Worm (Caenorhabditis elegans) whole organism, L4 larva: ENCODE results near the gene F43G6.16.

Experiments used
- F10B5.3 ChIP-seq: sonication (generic microtip); optimal IDR thresholded peaks from 2 replicates; lab custom pipeline; 2016; ENCODE audit warnings: mild to moderate bottlenecking, missing genetic modification characterization, missing compliant biosample characterization
- F26F4.8 ChIP-seq: fragments of 200-800 bp; sonication (Bioruptor generic); conservative IDR thresholded peaks from 2 replicates; pipeline ENCODE4 v1.3.6; 2022; ENCODE audit warnings: missing genetic modification characterization, missing compliant biosample characterization
- F37D6.2 ChIP-seq: sonication (generic microtip); optimal IDR thresholded peaks from 2 replicates; lab custom pipeline; 2016; ENCODE audit warnings: mild to moderate bottlenecking, missing genetic modification characterization, missing compliant biosample characterization
- F44E2.7 ChIP-seq: fragments of 200-800 bp; sonication (Bioruptor generic); IDR thresholded peaks from 2 replicates; pipeline ENCODE4 v2.1.2; 2022; ENCODE audit warnings: missing genetic modification characterization, missing compliant biosample characterization
- T26A8.4 ChIP-seq: fragments of 200-800 bp; sonication (Bioruptor generic); IDR thresholded peaks from 2 replicates; pipeline ENCODE4 v1.3.6; 2022; ENCODE audit warnings: missing genetic modification characterization, missing compliant biosample characterization
- ZK546.5 ChIP-seq, 2 experiments: sonication (generic microtip); optimal IDR thresholded peaks; 2 replicates each; lab custom pipeline; 2017; ENCODE audit warnings: missing biosample characterization in 2 of 2, missing genetic modification characterization in 2 of 2
- arid-1 ChIP-seq: fragments of 200-800 bp; sonication (Bioruptor generic); conservative IDR thresholded peaks from 2 replicates; pipeline ENCODE4 v1.3.6; 2022; ENCODE audit warnings: missing genetic modification reagents, missing genetic modification characterization, missing compliant biosample characterization
- ceh-20 ChIP-seq: fragments of 200-800 bp; sonication (Bioruptor generic); IDR thresholded peaks from 2 replicates; pipeline ENCODE4 v1.3.6; 2022; ENCODE audit warnings: missing genetic modification reagents, missing genetic modification characterization, missing compliant biosample characterization
- ceh-28 ChIP-seq: fragments of 150-350 bp; optimal IDR thresholded peaks from 2 replicates; lab custom pipeline; 2014; ENCODE audit warnings: missing biosample characterization, missing genetic modification reagents, missing genetic modification characterization
- ceh-32 ChIP-seq: sonication (generic microtip); optimal IDR thresholded peaks from 2 replicates; lab custom pipeline; 2016; ENCODE audit warnings: mild to moderate bottlenecking, missing genetic modification characterization, missing compliant biosample characterization; ENCODE audit not compliant: poor library complexity
- ctbp-1 ChIP-seq: fragments of 200-800 bp; sonication (Bioruptor generic); IDR thresholded peaks from 2 replicates; pipeline ENCODE4 v1.3.6; 2022; ENCODE audit warnings: missing genetic modification reagents, missing genetic modification characterization, missing compliant biosample characterization
- daf-12 ChIP-seq: fragments of 150-350 bp; optimal IDR thresholded peaks from 2 replicates; lab custom pipeline; 2014; ENCODE audit warnings: missing biosample characterization, missing genetic modification reagents, missing genetic modification characterization
- daf-16 ChIP-seq, 3 experiments: sonication (generic microtip); optimal IDR thresholded peaks; 2 replicates each; lab custom pipeline; 2016 to 2017; ENCODE audit warnings: missing genetic modification characterization in 3 of 3, missing genetic modification reagents in 3 of 3, mild to moderate bottlenecking in 2 of 3, missing compliant biosample characterization in 2 of 3, missing biosample characterization in 1 of 3, moderate library complexity in 1 of 3
- dmd-6 ChIP-seq: fragments of 200-800 bp; sonication (Bioruptor generic); IDR thresholded peaks from 2 replicates; pipeline ENCODE4 v1.3.6; 2022; ENCODE audit warnings: missing genetic modification reagents, missing genetic modification characterization, missing compliant biosample characterization
- dve-1 ChIP-seq: sonication (generic microtip); optimal IDR thresholded peaks from 2 replicates; lab custom pipeline; 2017; ENCODE audit warnings: antibody characterized with exemption, mild to moderate bottlenecking, missing genetic modification characterization, missing compliant biosample characterization; ENCODE audit not compliant: insufficient read depth
- egl-27 ChIP-seq: sonication (generic microtip); optimal IDR thresholded peaks from 3 replicates; lab custom pipeline; 2017; ENCODE audit warnings: missing biosample characterization, missing genetic modification reagents, missing genetic modification characterization
- hif-1 ChIP-seq, 2 experiments: sonication (generic microtip); optimal IDR thresholded peaks; 2 replicates each; lab custom pipeline; 2016 to 2017; ENCODE audit warnings: missing compliant biosample characterization in 2 of 2, missing genetic modification characterization in 2 of 2, missing genetic modification reagents in 2 of 2, missing genotype in 2 of 2, mild to moderate bottlenecking in 1 of 2
- hlh-11 ChIP-seq: fragments of 200-800 bp; sonication (Bioruptor generic); optimal IDR thresholded peaks from 2 replicates; lab custom pipeline; 2018; ENCODE audit warnings: mild to moderate bottlenecking, missing genetic modification characterization, missing compliant biosample characterization
- hmg-1.1 ChIP-seq: fragments of 200-800 bp; sonication (Bioruptor generic); IDR thresholded peaks from 2 replicates; pipeline ENCODE4 v1.3.6; 2022; ENCODE audit warnings: missing genetic modification reagents, missing genetic modification characterization, missing compliant biosample characterization
- lin-1 ChIP-seq: fragments of 200-800 bp; sonication (Bioruptor generic); IDR thresholded peaks from 2 replicates; pipeline ENCODE4 v1.3.6; 2022; ENCODE audit warnings: missing genetic modification reagents, missing genetic modification characterization, missing compliant biosample characterization
- lin-29 ChIP-seq: fragments of 200-800 bp; sonication (Bioruptor generic); IDR thresholded peaks from 2 replicates; pipeline ENCODE4 v1.3.6; 2022; ENCODE audit warnings: missing genetic modification reagents, missing genetic modification characterization, missing compliant biosample characterization
- lin-38 ChIP-seq: fragments of 200-800 bp; sonication (Bioruptor generic); IDR thresholded peaks from 2 replicates; pipeline ENCODE4 v1.3.6; 2022; ENCODE audit warnings: missing genetic modification reagents, missing genetic modification characterization, missing compliant biosample characterization
- lin-39 ChIP-seq: fragments of 150-350 bp; optimal IDR thresholded peaks from 2 replicates; lab custom pipeline; 2014; ENCODE audit warnings: missing biosample characterization, missing genetic modification reagents, missing genetic modification characterization
- lsy-2 ChIP-seq, 2 experiments: fragments of 150-350 bp in 1 of 2; sonication (generic microtip) in 1 of 2; optimal IDR thresholded peaks; 2 replicates each; lab custom pipeline; 2014 to 2017; ENCODE audit warnings: missing biosample characterization in 2 of 2, missing genetic modification characterization in 2 of 2
- mdl-1 ChIP-seq, 2 experiments: fragments of 150-350 bp in 1 of 2; sonication (generic microtip) in 1 of 2; optimal IDR thresholded peaks; 2 replicates each; lab custom pipeline; 2014 to 2017; ENCODE audit warnings: missing biosample characterization in 2 of 2, missing genetic modification characterization in 2 of 2
- mxl-3 ChIP-seq: fragments of 200-800 bp; sonication (Bioruptor generic); optimal IDR thresholded peaks from 2 replicates; lab custom pipeline; 2018; ENCODE audit warnings: mild to moderate bottlenecking, missing genetic modification characterization, missing compliant biosample characterization
- nhr-10 ChIP-seq: fragments of 150-350 bp; optimal IDR thresholded peaks from 2 replicates; lab custom pipeline; 2014; ENCODE audit warnings: missing biosample characterization, missing genetic modification characterization
- nhr-111 ChIP-seq: fragments of 200-800 bp; sonication (Bioruptor generic); optimal IDR thresholded peaks from 2 replicates; lab custom pipeline; 2018; ENCODE audit warnings: mild to moderate bottlenecking, missing genetic modification characterization, missing compliant biosample characterization
- nhr-237 ChIP-seq: sonication (generic microtip); optimal IDR thresholded peaks from 2 replicates; lab custom pipeline; 2017; ENCODE audit warnings: missing biosample characterization, missing genetic modification characterization
- nhr-25 ChIP-seq: sonication (generic microtip); optimal IDR thresholded peaks from 2 replicates; lab custom pipeline; 2017; ENCODE audit warnings: missing genetic modification characterization, mild to moderate bottlenecking, missing compliant biosample characterization, antibody characterized with exemption, moderate library complexity, borderline replicate concordance; ENCODE audit not compliant: insufficient read depth
- nhr-28 ChIP-seq: fragments of 150-350 bp; optimal IDR thresholded peaks from 2 replicates; lab custom pipeline; 2014; ENCODE audit warnings: missing biosample characterization, missing genetic modification characterization
- nhr-41 ChIP-seq: fragments of 200-800 bp; sonication (Bioruptor generic); IDR thresholded peaks from 2 replicates; pipeline ENCODE4 v1.3.6; 2022; ENCODE audit warnings: missing genetic modification reagents, missing genetic modification characterization, missing compliant biosample characterization
- nhr-42 ChIP-seq: fragments of 200-800 bp; sonication (Bioruptor generic); IDR thresholded peaks from 2 replicates; pipeline ENCODE4 v1.3.6; 2022; ENCODE audit warnings: missing genetic modification characterization, missing compliant biosample characterization
- nhr-77 ChIP-seq: fragments of 150-350 bp; optimal IDR thresholded peaks from 2 replicates; lab custom pipeline; 2014; ENCODE audit warnings: missing biosample characterization, missing genetic modification characterization
- pha-4 ChIP-seq, 2 experiments: fragments of 150-350 bp in 1 of 2; fragments of 200-800 bp in 1 of 2; sonication (Bioruptor generic) in 1 of 2; IDR thresholded peaks in 1 of 2; optimal IDR thresholded peaks in 1 of 2; 2 replicates each; pipeline versions ENCODE4 v1.3.6 to Lab custom; 2014 to 2022; ENCODE audit warnings: missing genetic modification characterization in 2 of 2, missing genetic modification reagents in 2 of 2, missing biosample characterization in 1 of 2, missing compliant biosample characterization in 1 of 2
- php-3 ChIP-seq: fragments of 200-800 bp; sonication (Bioruptor generic); IDR thresholded peaks from 2 replicates; pipeline ENCODE4 v1.3.6; 2022; ENCODE audit warnings: missing genetic modification reagents, missing genetic modification characterization, missing compliant biosample characterization
- pqm-1 ChIP-seq: sonication (generic microtip); optimal IDR thresholded peaks from 2 replicates; lab custom pipeline; 2017; ENCODE audit warnings: missing biosample characterization, missing genetic modification characterization
- skn-1 ChIP-seq: fragments of 150-350 bp; optimal IDR thresholded peaks from 2 replicates; lab custom pipeline; 2014; ENCODE audit warnings: missing biosample characterization, missing genetic modification characterization
- snpc-1.2 ChIP-seq: fragments of 200-800 bp; sonication (Bioruptor generic); IDR thresholded peaks from 2 replicates; pipeline ENCODE4 v1.3.6; 2022; ENCODE audit warnings: missing genetic modification reagents, missing genetic modification characterization, missing compliant biosample characterization
- snpc-4 ChIP-seq: fragments of 150-350 bp; optimal IDR thresholded peaks from 2 replicates; lab custom pipeline; 2014; ENCODE audit warnings: missing biosample characterization, missing genetic modification characterization
- spr-1 ChIP-seq: sonication (generic microtip); optimal IDR thresholded peaks from 2 replicates; lab custom pipeline; 2016; ENCODE audit warnings: mild to moderate bottlenecking, missing genetic modification characterization, missing compliant biosample characterization
- spr-3 ChIP-seq: fragments of 200-800 bp; sonication (Bioruptor generic); optimal IDR thresholded peaks from 2 replicates; lab custom pipeline; 2018; ENCODE audit warnings: mild to moderate bottlenecking, missing genetic modification characterization, missing compliant biosample characterization
- unc-39 ChIP-seq: sonication (generic microtip); optimal IDR thresholded peaks from 2 replicates; lab custom pipeline; 2017; ENCODE audit warnings: missing biosample characterization, missing genetic modification characterization
- unc-62 ChIP-seq, 3 experiments: fragments of 150-350 bp in 1 of 3; sonication (generic microtip); optimal IDR thresholded peaks in 2 of 3; peaks in 1 of 3; 1 replicate in 1 of 3; 2 replicates in 2 of 3; lab custom pipeline; 2014 to 2017; ENCODE audit warnings: missing biosample characterization in 3 of 3, missing genetic modification characterization in 3 of 3, missing genetic modification reagents in 3 of 3, missing genotype in 1 of 3
- vab-7 ChIP-seq: fragments of 200-800 bp; sonication (Bioruptor generic); IDR thresholded peaks from 2 replicates; pipeline ENCODE4 v1.3.6; 2022; ENCODE audit warnings: missing genetic modification reagents, missing genetic modification characterization, missing compliant biosample characterization
- zag-1 ChIP-seq: fragments of 150-350 bp; optimal IDR thresholded peaks from 2 replicates; lab custom pipeline; 2014; ENCODE audit warnings: missing biosample characterization, missing genetic modification characterization
- zip-11 ChIP-seq: fragments of 200-800 bp; sonication (Bioruptor generic); IDR thresholded peaks from 2 replicates; pipeline ENCODE4 v1.3.6; 2022; ENCODE audit warnings: missing genetic modification characterization, missing compliant biosample characterization

Gene F43G6.16

DNA sequence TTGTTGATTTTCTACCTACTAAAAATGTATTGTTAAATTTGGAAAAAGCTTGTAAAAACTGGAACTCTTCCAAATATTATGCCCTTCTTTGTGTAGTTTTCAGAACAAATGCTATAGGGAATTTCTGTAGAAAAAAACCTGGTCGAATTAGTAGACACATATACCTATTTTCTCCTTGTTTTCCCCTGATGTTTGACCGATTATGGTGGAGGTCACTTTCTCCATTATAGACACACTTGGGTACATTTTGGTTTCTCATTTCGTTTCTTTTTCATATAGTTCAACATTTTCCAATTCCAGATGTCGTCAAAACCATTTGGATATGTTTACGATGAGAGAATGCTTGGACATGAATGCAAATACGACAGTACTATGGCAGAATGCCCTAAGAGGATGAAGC lies 16.3 kb upstream of the F43G6.16 start, which contains the start of gene hda-5:
Gene hda-5 (plus strand): TSS at position 301 of the 400 bp plus-strand sequence.
- TF ChIP-seq ceh-20 (GFP tag; lab: Robert Waterston, UW) (no peak), unc-62 (GFP tag; optimal IDR thresholded peaks at IDR 0.05 in 1 of 2; lab: Kevin White, UChicago) (peak in 1 of 2 experiments; percentile 11), unc-62 (tag; optimal IDR thresholded peaks at IDR 0.05; lab: Kevin White, UChicago) (no peak), nhr-28 (tag; lab: Kevin White, UChicago) (no peak), F44E2.7 (GFP tag; lab: Robert Waterston, UW) (no peak), nhr-111 (no peak)

DNA sequence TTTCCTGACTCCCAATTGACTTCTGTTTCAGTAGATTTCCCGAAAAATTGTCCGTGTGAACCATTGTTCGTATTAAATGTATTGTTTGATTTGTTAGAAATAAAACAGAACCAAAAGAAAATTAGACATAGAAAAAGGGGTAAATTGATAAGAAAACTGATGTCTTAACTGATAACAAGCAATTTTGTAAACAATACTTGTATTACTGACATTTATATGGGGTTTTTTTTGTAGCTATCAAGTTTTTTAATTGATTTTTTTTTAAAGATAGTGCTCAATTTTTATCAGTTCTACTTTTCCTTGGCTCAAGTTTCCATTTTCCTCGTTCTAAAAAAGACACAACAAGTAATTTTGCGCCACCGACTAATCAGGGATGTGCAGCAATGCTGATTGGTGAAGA lies 14.8 kb upstream of the F43G6.16 start:
- no peak for TF ChIP-seq skn-1
- TF ChIP-seq spr-1 (tag; lab: Kevin White, UChicago) = no peak
- no peak for TF ChIP-seq arid-1 (GFP tag; lab: Robert Waterston, UW)
- no peak for TF ChIP-seq snpc-1.2 (GFP tag; lab: Robert Waterston, UW)
- no peak for TF ChIP-seq nhr-25 (tag; lab: Kevin White, UChicago)
- no peak for TF ChIP-seq daf-12
- TF ChIP-seq mdl-1 (tag; optimal IDR thresholded peaks at IDR 0.05; lab: Kevin White, UChicago) = no peak
- TF ChIP-seq ceh-32 (tag; lab: Kevin White, UChicago) = no peak
- TF ChIP-seq nhr-237 (tag; lab: Kevin White, UChicago) = no peak
- TF ChIP-seq dmd-6 = peak; percentile 29
- peak; percentile 76 for TF ChIP-seq nhr-28 (tag; lab: Kevin White, UChicago)
- TF ChIP-seq nhr-42 (GFP tag; lab: Robert Waterston, UW) = no peak
- no peak for TF ChIP-seq lsy-2 (tag; optimal IDR thresholded peaks at IDR 0.05; lab: Kevin White, UChicago)
- TF ChIP-seq ceh-20 (GFP tag; lab: Robert Waterston, UW) = no peak
- no peak for TF ChIP-seq lin-29 (GFP tag; lab: Robert Waterston, UW)
- TF ChIP-seq spr-3 (GFP tag; lab: Kevin White, UChicago) = no peak
- TF ChIP-seq pha-4 (GFP tag; IDR thresholded peaks at IDR 0.05; lab: Robert Waterston, UW) = no peak
- no peak for TF ChIP-seq pha-4 (tag; optimal IDR thresholded peaks at IDR 0.05; lab: Kevin White, UChicago)
- TF ChIP-seq F10B5.3 (tag; lab: Kevin White, UChicago) = no peak
- TF ChIP-seq mxl-3 (GFP tag; lab: Kevin White, UChicago) = no peak
- TF ChIP-seq zag-1 (tag; lab: Kevin White, UChicago) = no peak
- TF ChIP-seq hlh-11 (tag; lab: Kevin White, UChicago) = peak; percentile 52
- no peak for TF ChIP-seq hmg-1.1 (GFP tag; lab: Robert Waterston, UW)
- no peak for TF ChIP-seq egl-27 (tag; lab: Kevin White, UChicago)
- no peak for TF ChIP-seq F37D6.2 (tag; lab: Kevin White, UChicago)
- no peak for TF ChIP-seq snpc-4 (tag; lab: Kevin White, UChicago)
- TF ChIP-seq daf-16 (GFP tag; optimal IDR thresholded peaks at IDR 0.05; lab: Kevin White, UChicago) = peak in 1 of 2 experiments; percentile 16
- TF ChIP-seq daf-16 (tag; optimal IDR thresholded peaks at IDR 0.05; lab: Kevin White, UChicago) = peak; percentile 82
- TF ChIP-seq php-3 (GFP tag; lab: Robert Waterston, UW) = peak; percentile 76
- TF ChIP-seq ceh-28 = no peak
- TF ChIP-seq pqm-1 (tag; lab: Kevin White, UChicago) = peak; percentile 54
- TF ChIP-seq unc-39 (tag; lab: Kevin White, UChicago) = no peak
- no peak for TF ChIP-seq nhr-41 (GFP tag; lab: Robert Waterston, UW)
- peak; percentile 68 for TF ChIP-seq dve-1 (tag; lab: Kevin White, UChicago)
- TF ChIP-seq unc-62 (GFP tag; optimal IDR thresholded peaks at IDR 0.05 in 1 of 2; lab: Kevin White, UChicago) = no peak
- TF ChIP-seq unc-62 (tag; optimal IDR thresholded peaks at IDR 0.05; lab: Kevin White, UChicago) = no peak
- TF ChIP-seq zip-11 (GFP tag; lab: Robert Waterston, UW) = no peak
- TF ChIP-seq nhr-77 (tag; lab: Kevin White, UChicago) = no peak
- TF ChIP-seq lin-1 (GFP tag; lab: Robert Waterston, UW) = no peak
- no peak for TF ChIP-seq vab-7 (GFP tag; lab: Robert Waterston, UW)
- TF ChIP-seq ctbp-1 (GFP tag; lab: Robert Waterston, UW) = no peak
- no peak for TF ChIP-seq lin-39 (tag; lab: Kevin White, UChicago)
- TF ChIP-seq F26F4.8 (GFP tag; lab: Robert Waterston, UW) = no peak
- TF ChIP-seq hif-1 (tag; optimal IDR thresholded peaks at IDR 0.05; lab: Kevin White, UChicago) = no peak
- no peak for TF ChIP-seq nhr-10 (tag; lab: Kevin White, UChicago)
- TF ChIP-seq lin-38 (GFP tag; lab: Robert Waterston, UW) = no peak
- TF ChIP-seq ZK546.5 (tag; optimal IDR thresholded peaks at IDR 0.05; lab: Kevin White, UChicago) = no peak
- TF ChIP-seq T26A8.4 (GFP tag; lab: Robert Waterston, UW) = no peak
